Worm (Caenorhabditis elegans) whole organism, L4 larva: Measurements from ENCODE around the gene Y46C8AL.11.
"Not testable (repeated sequence)": the region's sequence is repeated elsewhere in the genome, so short reads cannot be mapped to it uniquely, and the experiment has no call there.

Source experiments
- D1046.2 ChIP-seq: fragments of 200-800 bp; sonication (Bioruptor generic); IDR thresholded peaks from 2 replicates; pipeline ENCODE4 v1.3.6; 2022; ENCODE audit warnings: missing genetic modification characterization, missing compliant biosample characterization
- F49E8.2 ChIP-seq: sonication (generic microtip); optimal IDR thresholded peaks from 2 replicates; lab custom pipeline; 2016; ENCODE audit warnings: missing compliant biosample characterization, mild to moderate bottlenecking, missing genetic modification characterization, borderline replicate concordance
- R02D3.7 ChIP-seq: fragments of 150-350 bp; sonication (generic microtip); optimal IDR thresholded peaks from 3 replicates; lab custom pipeline; 2014; ENCODE audit warnings: missing biosample characterization, missing genetic modification characterization
- T26A8.4 ChIP-seq: fragments of 200-800 bp; sonication (Bioruptor generic); IDR thresholded peaks from 2 replicates; pipeline ENCODE4 v1.3.6; 2022; ENCODE audit warnings: missing genetic modification characterization, missing compliant biosample characterization
- Y48G9A.11 ChIP-seq: fragments of 200-800 bp; sonication (Bioruptor generic); IDR thresholded peaks from 2 replicates; pipeline ENCODE4 v1.3.6; 2022; ENCODE audit warnings: missing genetic modification reagents, missing genetic modification characterization, missing compliant biosample characterization
- Y75B8A.6 ChIP-seq: fragments of 200-800 bp; sonication (Bioruptor generic); IDR thresholded peaks from 2 replicates; pipeline ENCODE4 v1.3.6; 2022; ENCODE audit warnings: missing genetic modification reagents, missing genetic modification characterization, missing compliant biosample characterization
- arid-1 ChIP-seq: fragments of 200-800 bp; sonication (Bioruptor generic); conservative IDR thresholded peaks from 2 replicates; pipeline ENCODE4 v1.3.6; 2022; ENCODE audit warnings: missing genetic modification reagents, missing genetic modification characterization, missing compliant biosample characterization
- ceh-20 ChIP-seq: fragments of 200-800 bp; sonication (Bioruptor generic); IDR thresholded peaks from 2 replicates; pipeline ENCODE4 v1.3.6; 2022; ENCODE audit warnings: missing genetic modification reagents, missing genetic modification characterization, missing compliant biosample characterization
- ceh-32 ChIP-seq: sonication (generic microtip); optimal IDR thresholded peaks from 2 replicates; lab custom pipeline; 2016; ENCODE audit warnings: mild to moderate bottlenecking, missing genetic modification characterization, missing compliant biosample characterization; ENCODE audit not compliant: poor library complexity
- ceh-62 ChIP-seq: sonication (generic microtip); optimal IDR thresholded peaks from 2 replicates; lab custom pipeline; 2017; ENCODE audit warnings: missing biosample characterization, missing genetic modification characterization
- ceh-82 ChIP-seq: sonication (generic microtip); optimal IDR thresholded peaks from 2 replicates; lab custom pipeline; 2017; ENCODE audit warnings: missing biosample characterization, missing genetic modification characterization
- ces-1 ChIP-seq: fragments of 150-350 bp; sonication (generic microtip); optimal IDR thresholded peaks from 4 replicates; lab custom pipeline; 2014; ENCODE audit warnings: missing biosample characterization, missing genetic modification reagents, missing genetic modification characterization
- cey-2 ChIP-seq: sonication (generic microtip); optimal IDR thresholded peaks from 3 replicates; lab custom pipeline; 2017; ENCODE audit warnings: missing genetic modification characterization, mild to moderate bottlenecking, missing compliant biosample characterization, antibody characterized with exemption, borderline replicate concordance; ENCODE audit not compliant: insufficient read depth
- daf-19 ChIP-seq: fragments of 200-800 bp; sonication (Bioruptor generic); conservative IDR thresholded peaks from 2 replicates; pipeline ENCODE4 v1.3.6; 2022; ENCODE audit warnings: missing genetic modification characterization, missing compliant biosample characterization
- dmd-8 ChIP-seq: fragments of 200-800 bp; sonication (Bioruptor generic); IDR thresholded peaks from 2 replicates; pipeline ENCODE4 v1.3.6; 2022; ENCODE audit warnings: missing genetic modification characterization, missing compliant biosample characterization
- dve-1 ChIP-seq: sonication (generic microtip); optimal IDR thresholded peaks from 2 replicates; lab custom pipeline; 2017; ENCODE audit warnings: antibody characterized with exemption, mild to moderate bottlenecking, missing genetic modification characterization, missing compliant biosample characterization; ENCODE audit not compliant: insufficient read depth
- hif-1 ChIP-seq, 2 experiments: sonication (generic microtip); optimal IDR thresholded peaks; 2 replicates each; lab custom pipeline; 2016 to 2017; ENCODE audit warnings: missing compliant biosample characterization in 2 of 2, missing genetic modification characterization in 2 of 2, missing genetic modification reagents in 2 of 2, missing genotype in 2 of 2, mild to moderate bottlenecking in 1 of 2
- hmg-1.1 ChIP-seq: fragments of 200-800 bp; sonication (Bioruptor generic); IDR thresholded peaks from 2 replicates; pipeline ENCODE4 v1.3.6; 2022; ENCODE audit warnings: missing genetic modification reagents, missing genetic modification characterization, missing compliant biosample characterization
- lin-1 ChIP-seq: fragments of 200-800 bp; sonication (Bioruptor generic); IDR thresholded peaks from 2 replicates; pipeline ENCODE4 v1.3.6; 2022; ENCODE audit warnings: missing genetic modification reagents, missing genetic modification characterization, missing compliant biosample characterization
- lin-38 ChIP-seq: fragments of 200-800 bp; sonication (Bioruptor generic); IDR thresholded peaks from 2 replicates; pipeline ENCODE4 v1.3.6; 2022; ENCODE audit warnings: missing genetic modification reagents, missing genetic modification characterization, missing compliant biosample characterization
- lir-3 ChIP-seq: sonication (generic microtip); optimal IDR thresholded peaks from 2 replicates; lab custom pipeline; 2016; ENCODE audit warnings: mild to moderate bottlenecking, missing genetic modification characterization, missing compliant biosample characterization
- lsy-2 ChIP-seq, 2 experiments: fragments of 150-350 bp in 1 of 2; sonication (generic microtip) in 1 of 2; optimal IDR thresholded peaks; 2 replicates each; lab custom pipeline; 2014 to 2017; ENCODE audit warnings: missing biosample characterization in 2 of 2, missing genetic modification characterization in 2 of 2
- madf-9 ChIP-seq: fragments of 200-800 bp; sonication (Bioruptor generic); conservative IDR thresholded peaks from 2 replicates; pipeline ENCODE4 v1.3.6; 2022; ENCODE audit warnings: missing genetic modification reagents, missing genetic modification characterization, missing compliant biosample characterization
- mes-2 ChIP-seq: sonication (generic microtip); optimal IDR thresholded peaks from 2 replicates; lab custom pipeline; 2016; ENCODE audit warnings: missing genotype, mild to moderate bottlenecking, missing genetic modification characterization, missing compliant biosample characterization; ENCODE audit not compliant: poor library complexity, severe bottlenecking
- nhr-11 ChIP-seq: fragments of 150-350 bp; optimal IDR thresholded peaks from 2 replicates; lab custom pipeline; 2014; ENCODE audit warnings: missing biosample characterization, missing genetic modification characterization
- nhr-111 ChIP-seq: fragments of 200-800 bp; sonication (Bioruptor generic); optimal IDR thresholded peaks from 2 replicates; lab custom pipeline; 2018; ENCODE audit warnings: mild to moderate bottlenecking, missing genetic modification characterization, missing compliant biosample characterization
- nhr-25 ChIP-seq: sonication (generic microtip); optimal IDR thresholded peaks from 2 replicates; lab custom pipeline; 2017; ENCODE audit warnings: missing genetic modification characterization, mild to moderate bottlenecking, missing compliant biosample characterization, antibody characterized with exemption, moderate library complexity, borderline replicate concordance; ENCODE audit not compliant: insufficient read depth
- nhr-77 ChIP-seq: fragments of 150-350 bp; optimal IDR thresholded peaks from 2 replicates; lab custom pipeline; 2014; ENCODE audit warnings: missing biosample characterization, missing genetic modification characterization
- set-16 ChIP-seq: fragments of 200-800 bp; sonication (Bioruptor generic); IDR thresholded peaks from 2 replicates; pipeline ENCODE4 v1.3.6; 2022; ENCODE audit warnings: missing genetic modification reagents, missing genetic modification characterization, missing compliant biosample characterization
- unc-39 ChIP-seq: sonication (generic microtip); optimal IDR thresholded peaks from 2 replicates; lab custom pipeline; 2017; ENCODE audit warnings: missing biosample characterization, missing genetic modification characterization
- zag-1 ChIP-seq: fragments of 150-350 bp; optimal IDR thresholded peaks from 2 replicates; lab custom pipeline; 2014; ENCODE audit warnings: missing biosample characterization, missing genetic modification characterization
- zip-11 ChIP-seq: fragments of 200-800 bp; sonication (Bioruptor generic); IDR thresholded peaks from 2 replicates; pipeline ENCODE4 v1.3.6; 2022; ENCODE audit warnings: missing genetic modification characterization, missing compliant biosample characterization

The Y46C8AL.11 gene

ce11 chrIV:3904620-3905019 is 38.5 kb upstream of the Y46C8AL.11 start, which contains the start of gene F56D6.21:
Gene F56D6.21 (plus strand): TSS chrIV:3904920.
- no peak for TF ChIP-seq mes-2 (tag; lab: Kevin White, UChicago)
- no peak for TF ChIP-seq nhr-111 (GFP tag; lab: Kevin White, UChicago)
- TF ChIP-seq hmg-1.1 (GFP tag; lab: Robert Waterston, UW), result no peak
- no peak for TF ChIP-seq Y48G9A.11
- no peak for TF ChIP-seq hif-1 (tag; optimal IDR thresholded peaks at IDR 0.05; lab: Kevin White, UChicago)
- no peak for TF ChIP-seq lin-1
- TF ChIP-seq F49E8.2 (tag; lab: Kevin White, UChicago), result no peak

- TF ChIP-seq ceh-32 (tag; lab: Kevin White, UChicago), result no peak
- no peak for TF ChIP-seq ceh-20 (GFP tag; lab: Robert Waterston, UW)
- no peak for TF ChIP-seq nhr-11 (tag; lab: Kevin White, UChicago)
- no peak for TF ChIP-seq hif-1 (tag; optimal IDR thresholded peaks at IDR 0.05; lab: Kevin White, UChicago)
- no peak for TF ChIP-seq dmd-8 (GFP tag; lab: Robert Waterston, UW)
- no peak for TF ChIP-seq D1046.2 (GFP tag; lab: Robert Waterston, UW)
- TF ChIP-seq R02D3.7 (tag; lab: Kevin White, UChicago), result no peak
- no peak for TF ChIP-seq lir-3 (tag; lab: Kevin White, UChicago)
- TF ChIP-seq, all 104 proteins: peak for 0
Observed at ce11 chrIV:3906393-3906792, 36.7 kb upstream of the Y46C8AL.11 start, which contains the start of gene F56D6.11. Gene F56D6.11 (minus strand): TSS chrIV:3906493.

ce11 chrIV:3907506-3908188 is 35.5 kb upstream of the Y46C8AL.11 start, which contains the start of the genes F56D6.22 and F56D6.12:
Gene F56D6.22 (minus strand): TSS chrIV:3907606.
Gene F56D6.12 (plus strand): TSS chrIV:3908138.
- TF ChIP-seq ceh-82 (tag; lab: Kevin White, UChicago), result no peak
- TF ChIP-seq daf-19 (GFP tag; lab: Robert Waterston, UW), result no peak
- TF ChIP-seq lin-38 (GFP tag; lab: Robert Waterston, UW), result no peak
- TF ChIP-seq set-16 (GFP tag; lab: Robert Waterston, UW), result no peak
- TF ChIP-seq lir-3 (tag; lab: Kevin White, UChicago), result no peak
- TF ChIP-seq lsy-2 (tag; optimal IDR thresholded peaks at IDR 0.05; lab: Kevin White, UChicago), result no peak
- TF ChIP-seq nhr-77 (tag; lab: Kevin White, UChicago), result no peak
- TF ChIP-seq hif-1 (tag; optimal IDR thresholded peaks at IDR 0.05; lab: Kevin White, UChicago), result no peak
- TF ChIP-seq mes-2 (tag; lab: Kevin White, UChicago), result no peak
- TF ChIP-seq, all 104 proteins: peak for 0

- TF ChIP-seq ces-1 (GFP tag; lab: Kevin White, UChicago), result no peak
- no peak for TF ChIP-seq Y75B8A.6 (GFP tag; lab: Robert Waterston, UW)
Observed at ce11 chrIV:3909114-3909513, 34.0 kb upstream of the Y46C8AL.11 start, which contains the start of gene F56D6.13. Gene F56D6.13 (plus strand): TSS chrIV:3909414.

- not testable (repeated sequence) for TF ChIP-seq cey-2 (tag; lab: Kevin White, UChicago); arid-1 (GFP tag; lab: Robert Waterston, UW); ces-1 (GFP tag; lab: Kevin White, UChicago)
Observed at ce11 chrIV:3911848-3912247, 31.3 kb upstream of the Y46C8AL.11 start, which contains the start of gene F56D6.18. Gene F56D6.18 (minus strand): TSS chrIV:3911948.

- TF ChIP-seq unc-39 (tag; lab: Kevin White, UChicago) (no peak), madf-9 (no peak), T26A8.4 (GFP tag; lab: Robert Waterston, UW) (no peak), zip-11 (GFP tag; lab: Robert Waterston, UW) (no peak), zag-1 (tag; lab: Kevin White, UChicago) (no peak), dve-1 (tag; lab: Kevin White, UChicago) (no peak), ceh-62 (no peak), nhr-25 (no peak)
Observed at ce11 chrIV:3912598-3912997, 30.5 kb upstream of the Y46C8AL.11 start, which contains the start of gene F56D6.20. Gene F56D6.20 (plus strand): TSS chrIV:3912898.
